Worm (Caenorhabditis elegans): Measurements from ENCODE around the gene sma-6.

DNA sequence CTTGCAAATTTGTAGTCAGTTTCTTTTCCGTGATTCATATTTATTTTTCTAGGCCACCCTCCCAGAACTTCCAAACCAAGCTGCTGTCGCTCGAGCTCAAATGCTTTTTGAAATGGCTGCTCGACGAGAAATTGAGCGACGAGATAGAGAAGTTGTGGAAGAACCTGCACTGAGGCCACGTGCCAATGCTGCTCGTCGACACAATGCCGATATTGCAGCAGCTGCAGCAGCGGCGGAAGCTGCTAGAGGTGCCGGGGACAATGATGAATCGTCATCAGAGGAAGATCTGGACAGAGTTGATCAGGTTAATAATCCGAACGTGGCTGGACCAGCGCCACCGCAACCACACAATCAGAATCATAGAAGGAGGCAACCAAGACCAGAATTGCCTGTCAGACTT lies 49.1 kb downstream of the sma-6 start:
- TF ChIP-seq dao-5 (tag; optimal IDR thresholded peaks at IDR 0.05), result no peak
- no peak for TF ChIP-seq him-1 (tag; optimal IDR thresholded peaks at IDR 0.05)
- no peak for TF ChIP-seq W03F9.2 (tag; optimal IDR thresholded peaks at IDR 0.05)

Data from whole organism, L4/young adult.